Worm (Caenorhabditis elegans): ENCODE data around the gene cutl-15.

Gene cutl-15

DNA sequence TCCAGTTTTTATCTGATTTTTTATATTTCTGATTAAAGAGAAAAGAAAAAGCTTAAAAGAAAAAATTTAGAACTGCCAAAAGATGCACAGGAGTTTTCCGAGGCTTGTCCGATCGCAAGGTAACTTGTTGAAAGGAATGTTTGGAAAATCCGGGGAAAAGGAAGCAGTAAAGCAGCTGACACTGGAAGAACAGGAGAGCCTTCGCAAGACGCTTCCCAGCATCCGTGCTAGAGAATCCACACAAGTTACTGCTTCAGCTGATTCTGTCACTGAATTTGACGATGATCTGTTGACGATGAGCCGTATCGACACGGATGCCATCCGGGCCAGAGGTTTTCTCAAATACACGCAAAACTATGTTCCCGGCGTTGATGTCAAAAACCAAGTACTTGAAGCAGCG, 17.7 kb downstream of the cutl-15 start, which contains the start of gene mrpl-50 (continued):
- TF ChIP-seq ctbp-1 (GFP tag; IDR thresholded peaks at IDR 0.05) (no peak), nhr-237 (tag; optimal IDR thresholded peaks at IDR 0.05) (no peak), tag-97 (GFP tag; IDR thresholded peaks at IDR 0.05) (no peak), hlh-30 (tag; optimal IDR thresholded peaks at IDR 0.05; ENCODE audit: insufficient read depth) (no peak), snpc-1.2 (GFP tag; IDR thresholded peaks at IDR 0.05) (peak; percentile 31; the same call in 1 of the 2 replicates), nhr-42 (GFP tag; IDR thresholded peaks at IDR 0.05) (no peak), madf-5 (GFP tag; IDR thresholded peaks at IDR 0.05) (no peak), zag-1 (tag; optimal IDR thresholded peaks at IDR 0.05) (no peak), R02D3.7 (tag; optimal IDR thresholded peaks at IDR 0.05) (no peak), daf-8 (GFP tag; IDR thresholded peaks at IDR 0.05) (no peak), unc-130 (GFP tag; optimal IDR thresholded peaks at IDR 0.05) (no peak), mep-1 (tag; optimal IDR thresholded peaks at IDR 0.05) (no peak), zfp-2 (tag; optimal IDR thresholded peaks at IDR 0.05) (no peak), ceh-20 (GFP tag; IDR thresholded peaks at IDR 0.05) (no peak), nhr-48 (tag; optimal IDR thresholded peaks at IDR 0.05) (no peak), daf-12 (tag; optimal IDR thresholded peaks at IDR 0.05) (no peak), saeg-2 (GFP tag; IDR thresholded peaks at IDR 0.05) (no peak), jun-1 (tag; optimal IDR thresholded peaks at IDR 0.05) (no peak), nhr-111 (GFP tag; optimal IDR thresholded peaks at IDR 0.05) (no peak), lim-7 (GFP tag; IDR thresholded peaks at IDR 0.05) (no peak), duxl-1 (tag; optimal IDR thresholded peaks at IDR 0.05; ENCODE audit: poor library complexity) (no peak), mdl-1 (tag; optimal IDR thresholded peaks at IDR 0.05) (no peak), spr-1 (tag; optimal IDR thresholded peaks at IDR 0.05) (no peak), nhr-11 (tag; optimal IDR thresholded peaks at IDR 0.05) (no peak), hif-1 (tag; optimal IDR thresholded peaks at IDR 0.05) (no peak), dve-1 (tag; optimal IDR thresholded peaks at IDR 0.05; ENCODE audit: insufficient read depth) (no peak), dpl-1 (GFP tag; optimal IDR thresholded peaks at IDR 0.05) (no peak), zip-11 (GFP tag; IDR thresholded peaks at IDR 0.05) (no peak), daf-19 (GFP tag; conservative IDR thresholded peaks at IDR 0.05) (no peak), snpc-4 (tag; optimal IDR thresholded peaks at IDR 0.05) (no peak), F44E2.7 (GFP tag; IDR thresholded peaks at IDR 0.05) (no peak), lin-39 (tag; optimal IDR thresholded peaks at IDR 0.05) (no peak), egl-27 (tag; optimal IDR thresholded peaks at IDR 0.05) (no peak), unc-62 (GFP tag; optimal IDR thresholded peaks at IDR 0.05 in 1 of 2) (no peak), unc-62 (tag; optimal IDR thresholded peaks at IDR 0.05) (no peak), mxl-3 (GFP tag; optimal IDR thresholded peaks at IDR 0.05) (no peak), nhr-25 (tag; optimal IDR thresholded peaks at IDR 0.05; ENCODE audit: borderline replicate concordance, insufficient read depth) (no peak), madf-9 (GFP tag; conservative IDR thresholded peaks at IDR 0.05) (no peak), rbr-2 (tag; optimal IDR thresholded peaks at IDR 0.05) (no peak), lin-1 (GFP tag; IDR thresholded peaks at IDR 0.05) (no peak), nhr-76 (tag; optimal IDR thresholded peaks at IDR 0.05) (no peak), attf-4 (tag; optimal IDR thresholded peaks at IDR 0.05) (no peak), T26A8.4 (GFP tag; IDR thresholded peaks at IDR 0.05) (peak; percentile 59; the same call in 1 of the 2 replicates), aly-2 (tag; optimal IDR thresholded peaks at IDR 0.05) (no peak), ztf-11 (tag; optimal IDR thresholded peaks at IDR 0.05) (no peak), Y105C5A.15 (GFP tag; IDR thresholded peaks at IDR 0.05) (no peak), lin-13 (GFP tag; optimal IDR thresholded peaks at IDR 0.05) (no peak), ces-1 (GFP tag; optimal IDR thresholded peaks at IDR 0.05) (no peak), F37D6.2 (tag; optimal IDR thresholded peaks at IDR 0.05) (no peak), lsy-2 (tag; optimal IDR thresholded peaks at IDR 0.05) (no peak), nhr-41 (GFP tag; IDR thresholded peaks at IDR 0.05) (no peak), lin-38 (GFP tag; IDR thresholded peaks at IDR 0.05) (peak; percentile 56), fkh-10 (GFP tag; optimal IDR thresholded peaks at IDR 0.05) (no peak)

All from whole organism, L4 larva.